Worm (Caenorhabditis elegans) whole organism, young adult: ENCODE data around the gene pals-31.

Experiments used
- B0035.1 ChIP-seq: sonication (generic microtip); optimal IDR thresholded peaks from 2 replicates; lab custom pipeline; 2016; ENCODE audit warnings: missing genetic modification characterization, mild to moderate bottlenecking, missing compliant biosample characterization, missing genotype, missing genetic modification reagents
- B0261.1 ChIP-seq: sonication (generic microtip); optimal IDR thresholded peaks from 2 replicates; lab custom pipeline; 2016; ENCODE audit warnings: mild to moderate bottlenecking, missing genetic modification characterization, moderate library complexity, missing compliant biosample characterization
- D2030.7 ChIP-seq: fragments of 200-800 bp; sonication (Bioruptor generic); IDR thresholded peaks from 2 replicates; pipeline ENCODE4 v1.3.6; 2022; ENCODE audit warnings: missing genetic modification reagents, missing genetic modification characterization, missing compliant biosample characterization
- F33H1.4 ChIP-seq: fragments of 200-800 bp; sonication (Bioruptor generic); IDR thresholded peaks from 2 replicates; pipeline ENCODE4 v1.3.6; 2022; ENCODE audit warnings: missing genetic modification reagents, missing genetic modification characterization, missing compliant biosample characterization
- F52B5.7 ChIP-seq: sonication (generic microtip); optimal IDR thresholded peaks from 2 replicates; lab custom pipeline; 2016; ENCODE audit warnings: mild to moderate bottlenecking, missing genetic modification characterization, missing compliant biosample characterization
- K11D2.4 ChIP-seq: fragments of 200-800 bp; sonication (Bioruptor generic); IDR thresholded peaks from 2 replicates; pipeline ENCODE4 v1.3.6; 2022; ENCODE audit warnings: missing genetic modification reagents, missing genetic modification characterization, missing compliant biosample characterization
- T26A5.8 ChIP-seq: sonication (generic microtip); optimal IDR thresholded peaks from 2 replicates; lab custom pipeline; 2016; ENCODE audit warnings: missing genetic modification characterization, missing compliant biosample characterization
- Y56A3A.18 ChIP-seq: fragments of 200-800 bp; sonication (Bioruptor generic); IDR thresholded peaks from 2 replicates; pipeline ENCODE4 v1.3.6; 2022; ENCODE audit warnings: missing genetic modification reagents, missing genetic modification characterization, missing compliant biosample characterization
- Y67H2A.10 ChIP-seq: fragments of 200-800 bp; sonication (Bioruptor generic); conservative IDR thresholded peaks from 2 replicates; pipeline ENCODE4 v1.3.6; 2022; ENCODE audit warnings: missing genetic modification reagents, missing genetic modification characterization, missing compliant biosample characterization
- akir-1 ChIP-seq: fragments of 200-800 bp; sonication (Bioruptor generic); optimal IDR thresholded peaks from 2 replicates; lab custom pipeline; 2018; ENCODE audit warnings: mild to moderate bottlenecking, missing genetic modification characterization, moderate library complexity, missing compliant biosample characterization
- aptf-3 ChIP-seq: fragments of 200-800 bp; sonication (Bioruptor generic); IDR thresholded peaks from 2 replicates; pipeline ENCODE4 v1.3.6; 2022; ENCODE audit warnings: missing genetic modification characterization, missing compliant biosample characterization
- athp-1 ChIP-seq: sonication (generic microtip); optimal IDR thresholded peaks from 2 replicates; lab custom pipeline; 2017; ENCODE audit warnings: mild to moderate bottlenecking, missing genetic modification characterization, missing compliant biosample characterization
- attf-5 ChIP-seq: fragments of 200-800 bp; sonication (Bioruptor generic); optimal IDR thresholded peaks from 2 replicates; lab custom pipeline; 2018; ENCODE audit warnings: mild to moderate bottlenecking, missing genetic modification characterization, missing compliant biosample characterization
- ccch-3 ChIP-seq: fragments of 200-800 bp; sonication (Bioruptor generic); optimal IDR thresholded peaks from 2 replicates; lab custom pipeline; 2018; ENCODE audit warnings: mild to moderate bottlenecking, missing genetic modification characterization, missing compliant biosample characterization
- cebp-2 ChIP-seq: fragments of 200-800 bp; sonication (Bioruptor generic); IDR thresholded peaks from 2 replicates; pipeline ENCODE4 v1.3.6; 2022; ENCODE audit warnings: missing genetic modification characterization, missing compliant biosample characterization
- dpl-1 ChIP-seq: fragments of 150-350 bp; optimal IDR thresholded peaks from 2 replicates; lab custom pipeline; 2014; ENCODE audit warnings: missing biosample characterization, missing genetic modification reagents, missing genetic modification characterization
- efl-1 ChIP-seq: fragments of 150-350 bp; optimal IDR thresholded peaks from 2 replicates; lab custom pipeline; 2014; ENCODE audit warnings: missing biosample characterization, missing genetic modification reagents, missing genetic modification characterization
- ekl-4 ChIP-seq: fragments of 200-800 bp; sonication (Bioruptor generic); IDR thresholded peaks from 2 replicates; pipeline ENCODE4 v1.3.6; 2022; ENCODE audit warnings: missing genetic modification reagents, missing genetic modification characterization, missing compliant biosample characterization
- fkh-3 ChIP-seq: sonication (generic microtip); optimal IDR thresholded peaks from 2 replicates; lab custom pipeline; 2016; ENCODE audit warnings: mild to moderate bottlenecking, missing genetic modification characterization, missing compliant biosample characterization
- gei-17 ChIP-seq: fragments of 200-800 bp; sonication (Bioruptor generic); optimal IDR thresholded peaks from 2 replicates; lab custom pipeline; 2018; ENCODE audit warnings: mild to moderate bottlenecking, missing genetic modification characterization, missing compliant biosample characterization
- hlh-26 ChIP-seq: fragments of 200-800 bp; sonication (Bioruptor generic); conservative IDR thresholded peaks from 2 replicates; pipeline ENCODE4 v1.3.6; 2022; ENCODE audit warnings: missing genetic modification reagents, missing genetic modification characterization, missing compliant biosample characterization
- let-526 ChIP-seq: fragments of 200-800 bp; sonication (Bioruptor generic); IDR thresholded peaks from 2 replicates; pipeline ENCODE4 v1.3.6; 2022; ENCODE audit warnings: missing genetic modification reagents, missing genetic modification characterization, missing compliant biosample characterization
- lin-54 ChIP-seq: fragments of 200-800 bp; sonication (Bioruptor generic); optimal IDR thresholded peaks from 2 replicates; lab custom pipeline; 2018; ENCODE audit warnings: mild to moderate bottlenecking, missing genetic modification characterization, missing compliant biosample characterization
- madf-10 ChIP-seq: sonication (generic microtip); optimal IDR thresholded peaks from 2 replicates; lab custom pipeline; 2016; ENCODE audit warnings: mild to moderate bottlenecking, missing genetic modification characterization, missing compliant biosample characterization
- madf-6 ChIP-seq: fragments of 200-800 bp; sonication (Bioruptor generic); IDR thresholded peaks from 2 replicates; pipeline ENCODE4 v1.3.6; 2022; ENCODE audit warnings: missing genetic modification reagents, missing genetic modification characterization, missing compliant biosample characterization
- madf-8 ChIP-seq: fragments of 200-800 bp; sonication (Bioruptor generic); conservative IDR thresholded peaks from 2 replicates; pipeline ENCODE4 v1.3.6; 2022; ENCODE audit warnings: missing genetic modification reagents, missing genetic modification characterization, missing compliant biosample characterization
- mcd-1 ChIP-seq: fragments of 200-800 bp; sonication (Bioruptor generic); IDR thresholded peaks from 2 replicates; pipeline ENCODE4 v1.3.6; 2022; ENCODE audit warnings: missing genetic modification reagents, missing genetic modification characterization, missing compliant biosample characterization
- nfya-1 ChIP-seq: sonication (generic microtip); optimal IDR thresholded peaks from 2 replicates; lab custom pipeline; 2017; ENCODE audit warnings: antibody characterized with exemption, missing compliant biosample characterization, missing genetic modification characterization, borderline replicate concordance; ENCODE audit not compliant: insufficient read depth
- nfyb-1 ChIP-seq: fragments of 200-800 bp; sonication (Bioruptor generic); IDR thresholded peaks from 2 replicates; pipeline ENCODE4 v1.3.6; 2022; ENCODE audit warnings: missing genetic modification reagents, missing genetic modification characterization, missing compliant biosample characterization
- nhr-179 ChIP-seq: sonication (generic microtip); optimal IDR thresholded peaks from 2 replicates; lab custom pipeline; 2016; ENCODE audit warnings: mild to moderate bottlenecking, missing genetic modification characterization, missing compliant biosample characterization
- nhr-80 ChIP-seq: sonication (generic microtip); optimal IDR thresholded peaks from 2 replicates; lab custom pipeline; 2016; ENCODE audit warnings: missing genetic modification characterization, missing compliant biosample characterization
- pbrm-1 ChIP-seq: fragments of 200-800 bp; sonication (Bioruptor generic); IDR thresholded peaks from 2 replicates; pipeline ENCODE4 v1.3.6; 2022; ENCODE audit warnings: missing genetic modification reagents, missing genetic modification characterization, missing compliant biosample characterization
- rcor-1 ChIP-seq: fragments of 200-800 bp; sonication (Bioruptor generic); IDR thresholded peaks from 2 replicates; pipeline ENCODE4 v1.3.6; 2022; ENCODE audit warnings: missing genetic modification reagents, missing genetic modification characterization, missing compliant biosample characterization
- sdz-38 ChIP-seq: sonication (generic microtip); optimal IDR thresholded peaks from 2 replicates; lab custom pipeline; 2016; ENCODE audit warnings: missing genotype, missing genetic modification characterization, missing compliant biosample characterization
- snpc-4 ChIP-seq, 5 experiments: fragments of 150-350 bp in 1 of 5; sonication (generic microtip) in 4 of 5; optimal IDR thresholded peaks; 2 replicates each; lab custom pipeline; 2014 to 2018; ENCODE audit warnings: missing genetic modification characterization in 5 of 5, missing biosample characterization in 3 of 5, antibody characterized with exemption in 2 of 5, mild to moderate bottlenecking in 2 of 5, missing compliant biosample characterization in 2 of 5, missing genotype in 2 of 5, moderate library complexity in 2 of 5, missing genetic modification reagents in 1 of 5
- sptf-2 ChIP-seq: fragments of 200-800 bp; sonication (Bioruptor generic); optimal IDR thresholded peaks from 2 replicates; lab custom pipeline; 2018; ENCODE audit warnings: mild to moderate bottlenecking, missing genetic modification characterization, missing compliant biosample characterization
- tbx-9 ChIP-seq: sonication (generic microtip); optimal IDR thresholded peaks from 2 replicates; lab custom pipeline; 2016; ENCODE audit warnings: borderline replicate concordance, missing genetic modification characterization, inconsistent platforms, missing compliant biosample characterization
- unc-62 ChIP-seq: fragments of 150-350 bp; optimal IDR thresholded peaks from 2 replicates; lab custom pipeline; 2014; ENCODE audit warnings: missing biosample characterization, missing genetic modification reagents, missing genetic modification characterization
- zim-3 ChIP-seq: sonication (generic microtip); optimal IDR thresholded peaks from 2 replicates; lab custom pipeline; 2017; ENCODE audit warnings: mild to moderate bottlenecking, missing genetic modification characterization, moderate library complexity, missing compliant biosample characterization
- ztf-25 ChIP-seq: fragments of 200-800 bp; sonication (Bioruptor generic); IDR thresholded peaks from 2 replicates; pipeline ENCODE4 v1.3.6; 2022; ENCODE audit warnings: missing genetic modification reagents, missing genetic modification characterization, missing compliant biosample characterization

pals-31 gene

ce11 chrV:636281-636680 is at the start of gene pals-31:
Gene pals-31 (plus strand): TSS chrV:636581.
- TF ChIP-seq K11D2.4 (GFP tag; lab: Robert Waterston, UW), result no peak
- no peak for TF ChIP-seq B0261.1 (tag; lab: Kevin White, UChicago)
- TF ChIP-seq, all 124 proteins: peak for 0

- TF ChIP-seq ztf-25 (GFP tag; lab: Robert Waterston, UW) (no peak), efl-1 (GFP tag; lab: Kevin White, UChicago) (no peak), nfya-1 (tag; lab: Kevin White, UChicago) (no peak), mcd-1 (no peak), hlh-26 (GFP tag; lab: Robert Waterston, UW) (no peak), madf-6 (GFP tag; lab: Robert Waterston, UW) (no peak), akir-1 (GFP tag; lab: Kevin White, UChicago) (no peak), unc-62 (GFP tag; lab: Kevin White, UChicago) (no peak), aptf-3 (GFP tag; lab: Robert Waterston, UW) (no peak)
Observed at ce11 chrV:587818-588217, 48.6 kb upstream of the pals-31 start, which contains the start of gene K06H6.1. Gene K06H6.1 (plus strand): TSS chrV:588118.

- TF ChIP-seq F33H1.4 (GFP tag; lab: Robert Waterston, UW), result no peak
- TF ChIP-seq madf-8 (GFP tag; lab: Robert Waterston, UW), result no peak
- TF ChIP-seq dpl-1 (GFP tag; lab: Kevin White, UChicago), result no peak
- no peak for TF ChIP-seq cebp-2
- TF ChIP-seq F52B5.7 (tag; lab: Kevin White, UChicago), result no peak
- no peak for TF ChIP-seq pbrm-1 (GFP tag; lab: Robert Waterston, UW)
- TF ChIP-seq sdz-38, result no peak
- TF ChIP-seq madf-10 (tag; lab: Kevin White, UChicago), result no peak
- TF ChIP-seq D2030.7, result no peak
- no peak for TF ChIP-seq nhr-179 (tag; lab: Kevin White, UChicago)
- no peak for TF ChIP-seq nfyb-1 (GFP tag; lab: Robert Waterston, UW)
- TF ChIP-seq zim-3 (tag; lab: Kevin White, UChicago), result no peak
- no peak for TF ChIP-seq attf-5
- no peak for TF ChIP-seq efl-1 (GFP tag; lab: Kevin White, UChicago)
- no peak for TF ChIP-seq athp-1 (tag; lab: Kevin White, UChicago)
- TF ChIP-seq gei-17 (GFP tag; lab: Kevin White, UChicago), result no peak
- TF ChIP-seq fkh-3 (tag; lab: Kevin White, UChicago), result no peak
- TF ChIP-seq let-526 (GFP tag; lab: Robert Waterston, UW), result no peak
- no peak for TF ChIP-seq Y56A3A.18 (GFP tag; lab: Robert Waterston, UW)
Observed at ce11 chrV:590182-590581, 46.2 kb upstream of the pals-31 start, which contains the start of gene ZK488.6. Gene ZK488.6 (plus strand): TSS chrV:590482.

ce11 chrV:592959-593358 is 43.4 kb upstream of the pals-31 start, which contains the start of gene ZK488.5:
Gene ZK488.5 (plus strand): TSS chrV:593259.
- no peak for TF ChIP-seq nhr-80 (tag; lab: Kevin White, UChicago)
- TF ChIP-seq ccch-3 (GFP tag; lab: Kevin White, UChicago), result no peak
- no peak for TF ChIP-seq B0261.1 (tag; lab: Kevin White, UChicago)
- no peak for TF ChIP-seq ekl-4 (GFP tag; lab: Robert Waterston, UW)
- TF ChIP-seq sptf-2 (GFP tag; lab: Kevin White, UChicago), result no peak
- no peak for TF ChIP-seq rcor-1 (GFP tag; lab: Robert Waterston, UW)
- no peak for TF ChIP-seq snpc-4 (GFP tag; optimal IDR thresholded peaks at IDR 0.05; lab: Kevin White, UChicago)
- TF ChIP-seq snpc-4 (tag; optimal IDR thresholded peaks at IDR 0.05; lab: Kevin White, UChicago), result no peak
- no peak for TF ChIP-seq lin-54
- no peak for TF ChIP-seq aptf-3 (GFP tag; lab: Robert Waterston, UW)
- TF ChIP-seq Y67H2A.10 (GFP tag; lab: Robert Waterston, UW), result no peak
- TF ChIP-seq mcd-1, result no peak
- TF ChIP-seq Y56A3A.18 (GFP tag; lab: Robert Waterston, UW), result no peak
- TF ChIP-seq tbx-9, result no peak
- TF ChIP-seq nhr-179 (tag; lab: Kevin White, UChicago), result no peak
- no peak for TF ChIP-seq B0035.1 (tag; lab: Kevin White, UChicago)
- TF ChIP-seq T26A5.8 (tag; lab: Kevin White, UChicago), result no peak
- TF ChIP-seq gei-17 (GFP tag; lab: Kevin White, UChicago), result no peak
